Worm (Caenorhabditis elegans) whole organism, late embryonic: Measurements from ENCODE around the gene W06D11.5.

Experiments
- elt-2 ChIP-seq: sonication (generic microtip); optimal IDR thresholded peaks from 2 replicates; lab custom pipeline; 2016; ENCODE audit warnings: missing genetic modification reagents, missing genetic modification characterization, missing compliant biosample characterization
- hlh-30 ChIP-seq: sonication (generic microtip); optimal IDR thresholded peaks from 2 replicates; lab custom pipeline; 2017; ENCODE audit warnings: antibody characterized with exemption, missing genetic modification characterization, missing compliant biosample characterization; ENCODE audit not compliant: insufficient read depth
- lim-6 ChIP-seq: sonication (generic microtip); optimal IDR thresholded peaks from 2 replicates; lab custom pipeline; 2016; ENCODE audit warnings: missing genetic modification characterization, missing compliant biosample characterization
- nhr-11 ChIP-seq: fragments of 150-350 bp; optimal IDR thresholded peaks from 2 replicates; lab custom pipeline; 2014; ENCODE audit warnings: missing biosample characterization, missing genetic modification characterization
- nhr-232 ChIP-seq: sonication (generic microtip); optimal IDR thresholded peaks from 2 replicates; lab custom pipeline; 2016; ENCODE audit warnings: missing genetic modification characterization, missing compliant biosample characterization
- npax-4 ChIP-seq: sonication (generic microtip); optimal IDR thresholded peaks from 2 replicates; lab custom pipeline; 2016; ENCODE audit warnings: missing genetic modification characterization, missing compliant biosample characterization
- rnt-1 ChIP-seq: sonication (generic microtip); optimal IDR thresholded peaks from 2 replicates; lab custom pipeline; 2016; ENCODE audit warnings: missing genetic modification characterization, missing compliant biosample characterization

ce11 chrX:12326424-12326823 lies 26.5 kb downstream of the W06D11.5 start, which contains the start of gene srd-41:
- TF ChIP-seq hlh-30 (no peak), elt-2 (tag; lab: Kevin White, UChicago) (no peak), nhr-232 (no peak), nhr-11 (no peak), npax-4 (tag; lab: Kevin White, UChicago) (no peak), rnt-1 (tag; lab: Kevin White, UChicago) (no peak), lim-6 (tag; lab: Kevin White, UChicago) (no peak)
